Worm (Caenorhabditis elegans): Measurements from ENCODE around the gene ZK622.1.

DNA sequence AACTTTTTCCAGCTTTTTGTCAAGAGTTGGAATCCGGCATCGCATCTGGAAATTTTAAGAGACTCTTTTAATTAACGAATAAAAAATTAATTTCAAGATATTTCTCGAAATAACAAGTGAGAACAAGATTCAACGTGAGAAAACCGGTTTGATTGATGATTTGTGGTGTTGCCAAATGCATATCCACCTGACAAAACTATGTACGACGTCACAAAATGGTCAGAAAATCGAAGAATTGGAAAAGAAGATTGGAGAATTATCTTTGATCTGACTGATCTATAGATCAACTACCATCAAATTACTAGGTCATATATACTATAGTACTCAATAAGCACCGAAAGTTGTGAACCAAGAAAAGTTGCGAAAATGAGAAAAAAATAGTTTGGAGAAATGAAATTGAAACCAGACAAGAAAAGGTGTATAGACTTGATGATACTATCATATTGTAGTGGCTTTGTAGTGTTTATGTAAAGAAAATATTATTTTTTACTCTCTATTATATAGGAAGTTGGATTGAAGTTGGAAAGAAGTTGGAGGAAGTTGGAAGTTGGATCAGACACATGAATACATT lies 46.7 kb upstream of the ZK622.1 start, which contains the start of gene ptr-6:
- TF ChIP-seq dve-1 (tag; optimal IDR thresholded peaks at IDR 0.05): no peak
- TF ChIP-seq hlh-15 (tag; optimal IDR thresholded peaks at IDR 0.05): no peak
- TF ChIP-seq tbx-7 (tag; optimal IDR thresholded peaks at IDR 0.05): no peak
- TF ChIP-seq gmeb-2 (tag; optimal IDR thresholded peaks at IDR 0.05): no peak
- no peak for TF ChIP-seq ama-1 (optimal IDR thresholded peaks at IDR 0.05)
- TF ChIP-seq T23F11.4 (GFP tag; optimal IDR thresholded peaks at IDR 0.05): no peak
- no peak for TF ChIP-seq nfya-1 (tag; optimal IDR thresholded peaks at IDR 0.05)
- no peak for TF ChIP-seq ttx-3 (tag; optimal IDR thresholded peaks at IDR 0.05)
- no peak for TF ChIP-seq ceh-48 (tag; optimal IDR thresholded peaks at IDR 0.05)
- TF ChIP-seq fkh-10 (GFP tag; optimal IDR thresholded peaks at IDR 0.05): no peak

All from whole organism, late embryonic.